Worm (Caenorhabditis elegans) whole organism, young adult: ENCODE measurements around the gene JC8.16.

ENCODE experiments used
- D2030.7 ChIP-seq: fragments of 200-800 bp; sonication (Bioruptor generic); IDR thresholded peaks from 2 replicates; pipeline ENCODE4 v1.3.6; 2022; ENCODE audit warnings: missing genetic modification reagents, missing genetic modification characterization, missing compliant biosample characterization
- F39B2.1 ChIP-seq: fragments of 200-800 bp; sonication (Bioruptor generic); IDR thresholded peaks from 2 replicates; pipeline ENCODE4 v1.3.6; 2022; ENCODE audit warnings: missing genetic modification reagents, missing genetic modification characterization, missing compliant biosample characterization
- K12H6.12 ChIP-seq: fragments of 200-800 bp; sonication (Bioruptor generic); optimal IDR thresholded peaks from 2 replicates; lab custom pipeline; 2018; ENCODE audit warnings: mild to moderate bottlenecking, missing genetic modification characterization, missing compliant biosample characterization
- Y53G8AR.9 ChIP-seq: fragments of 200-800 bp; sonication (Bioruptor generic); conservative IDR thresholded peaks from 2 replicates; pipeline ENCODE4 v1.3.6; 2022; ENCODE audit warnings: missing genetic modification reagents, missing genetic modification characterization, missing compliant biosample characterization
- Y67H2A.10 ChIP-seq: fragments of 200-800 bp; sonication (Bioruptor generic); conservative IDR thresholded peaks from 2 replicates; pipeline ENCODE4 v1.3.6; 2022; ENCODE audit warnings: missing genetic modification reagents, missing genetic modification characterization, missing compliant biosample characterization
- Y79H2A.3 ChIP-seq: fragments of 200-800 bp; sonication (Bioruptor generic); conservative IDR thresholded peaks from 2 replicates; pipeline ENCODE4 v1.3.6; 2022; ENCODE audit warnings: missing genetic modification reagents, missing genetic modification characterization, missing compliant biosample characterization
- ZK185.1 ChIP-seq: sonication (generic microtip); optimal IDR thresholded peaks from 2 replicates; lab custom pipeline; 2016; ENCODE audit warnings: mild to moderate bottlenecking, missing genetic modification characterization, missing compliant biosample characterization; ENCODE audit not compliant: poor library complexity, severe bottlenecking
- atf-7 ChIP-seq: sonication (generic microtip); optimal IDR thresholded peaks from 2 replicates; lab custom pipeline; 2017; ENCODE audit warnings: mild to moderate bottlenecking, missing genetic modification characterization, missing compliant biosample characterization
- attf-3 ChIP-seq: fragments of 200-800 bp; sonication (Bioruptor generic); conservative IDR thresholded peaks from 2 replicates; pipeline ENCODE4 v1.3.6; 2022; ENCODE audit warnings: missing genetic modification reagents, missing genetic modification characterization, missing compliant biosample characterization
- attf-5 ChIP-seq: fragments of 200-800 bp; sonication (Bioruptor generic); optimal IDR thresholded peaks from 2 replicates; lab custom pipeline; 2018; ENCODE audit warnings: mild to moderate bottlenecking, missing genetic modification characterization, missing compliant biosample characterization
- ceh-100 ChIP-seq: fragments of 200-800 bp; sonication (Bioruptor generic); IDR thresholded peaks from 2 replicates; pipeline ENCODE4 v1.3.6; 2022; ENCODE audit warnings: missing genetic modification reagents, missing genetic modification characterization, missing compliant biosample characterization
- ceh-27 ChIP-seq: fragments of 200-800 bp; sonication (Bioruptor generic); optimal IDR thresholded peaks from 2 replicates; lab custom pipeline; 2018; ENCODE audit warnings: mild to moderate bottlenecking, missing genetic modification characterization, moderate library complexity, missing compliant biosample characterization
- ceh-91 ChIP-seq: fragments of 200-800 bp; sonication (Bioruptor generic); IDR thresholded peaks from 2 replicates; pipeline ENCODE4 v1.3.6; 2022; ENCODE audit warnings: missing genetic modification reagents, missing genetic modification characterization, missing compliant biosample characterization
- chd-7 ChIP-seq: sonication (generic microtip); optimal IDR thresholded peaks from 2 replicates; lab custom pipeline; 2016; ENCODE audit warnings: mild to moderate bottlenecking, missing genetic modification characterization, moderate library complexity, missing compliant biosample characterization
- dox-1 ChIP-seq: fragments of 200-800 bp; sonication (Bioruptor generic); IDR thresholded peaks from 2 replicates; pipeline ENCODE4 v1.3.6; 2022; ENCODE audit warnings: missing genetic modification reagents, missing genetic modification characterization, missing compliant biosample characterization
- dpff-1 ChIP-seq: sonication (generic microtip); optimal IDR thresholded peaks from 2 replicates; lab custom pipeline; 2017; ENCODE audit warnings: mild to moderate bottlenecking, missing genetic modification characterization, missing compliant biosample characterization
- egl-44 ChIP-seq: fragments of 200-800 bp; sonication (Bioruptor generic); IDR thresholded peaks from 2 replicates; pipeline ENCODE4 v1.3.6; 2022; ENCODE audit warnings: missing genetic modification reagents, missing genetic modification characterization, missing compliant biosample characterization
- ets-4 ChIP-seq: fragments of 200-800 bp; sonication (Bioruptor generic); optimal IDR thresholded peaks from 2 replicates; lab custom pipeline; 2018; ENCODE audit warnings: mild to moderate bottlenecking, missing genetic modification characterization, missing compliant biosample characterization
- fkh-3 ChIP-seq: sonication (generic microtip); optimal IDR thresholded peaks from 2 replicates; lab custom pipeline; 2016; ENCODE audit warnings: mild to moderate bottlenecking, missing genetic modification characterization, missing compliant biosample characterization
- him-1 ChIP-seq: sonication (generic microtip); optimal IDR thresholded peaks from 2 replicates; lab custom pipeline; 2016; ENCODE audit warnings: missing genotype, missing genetic modification reagents, missing genetic modification characterization, missing compliant biosample characterization
- hlh-12 ChIP-seq: sonication (generic microtip); optimal IDR thresholded peaks from 2 replicates; lab custom pipeline; 2016; ENCODE audit warnings: missing genetic modification characterization, missing compliant biosample characterization
- hmg-20 ChIP-seq: fragments of 200-800 bp; sonication (Bioruptor generic); IDR thresholded peaks from 2 replicates; pipeline ENCODE4 v1.3.6; 2022; ENCODE audit warnings: missing genetic modification reagents, missing genetic modification characterization, missing compliant biosample characterization
- hrde-1 ChIP-seq: sonication (generic microtip); optimal IDR thresholded peaks from 2 replicates; lab custom pipeline; 2016; ENCODE audit warnings: missing genetic modification characterization, mild to moderate bottlenecking, missing compliant biosample characterization, moderate library complexity, missing genotype, missing genetic modification reagents, borderline replicate concordance
- hsf-1 ChIP-seq: fragments of 200-800 bp; sonication (Bioruptor generic); IDR thresholded peaks from 2 replicates; pipeline ENCODE4 v1.3.6; 2022; ENCODE audit warnings: missing genetic modification reagents, missing genetic modification characterization, missing compliant biosample characterization
- lag-1 ChIP-seq: fragments of 200-800 bp; sonication (Bioruptor generic); IDR thresholded peaks from 2 replicates; pipeline ENCODE4 v1.3.6; 2022; ENCODE audit warnings: missing genetic modification reagents, missing genetic modification characterization, missing compliant biosample characterization
- let-607 ChIP-seq, 2 experiments: fragments of 200-800 bp in 1 of 2; sonication (Bioruptor generic) in 1 of 2; sonication (generic microtip) in 1 of 2; optimal IDR thresholded peaks; 2 replicates each; lab custom pipeline; 2016 to 2018; ENCODE audit warnings: mild to moderate bottlenecking in 2 of 2, missing compliant biosample characterization in 2 of 2, missing genetic modification characterization in 2 of 2, moderate library complexity in 2 of 2, missing genotype in 1 of 2
- lin-26 ChIP-seq: fragments of 200-800 bp; sonication (Bioruptor generic); IDR thresholded peaks from 2 replicates; pipeline ENCODE4 v1.3.6; 2022; ENCODE audit warnings: missing genetic modification reagents, missing genetic modification characterization, missing compliant biosample characterization
- lin-35 ChIP-seq, 3 experiments: fragments of 150-350 bp in 2 of 3; sonication (generic microtip) in 1 of 3; optimal IDR thresholded peaks; 2 replicates each; lab custom pipeline; 2014 to 2018; ENCODE audit warnings: missing biosample characterization in 3 of 3, missing genetic modification characterization in 3 of 3, missing genetic modification reagents in 3 of 3
- madf-10 ChIP-seq: sonication (generic microtip); optimal IDR thresholded peaks from 2 replicates; lab custom pipeline; 2016; ENCODE audit warnings: mild to moderate bottlenecking, missing genetic modification characterization, missing compliant biosample characterization
- madf-3 ChIP-seq: fragments of 200-800 bp; sonication (Bioruptor generic); IDR thresholded peaks from 2 replicates; pipeline ENCODE4 v1.3.6; 2022; ENCODE audit warnings: missing genetic modification reagents, missing genetic modification characterization, missing compliant biosample characterization
- mcd-1 ChIP-seq: fragments of 200-800 bp; sonication (Bioruptor generic); IDR thresholded peaks from 2 replicates; pipeline ENCODE4 v1.3.6; 2022; ENCODE audit warnings: missing genetic modification reagents, missing genetic modification characterization, missing compliant biosample characterization
- mel-28 ChIP-seq: sonication (generic microtip); optimal IDR thresholded peaks from 2 replicates; lab custom pipeline; 2016; ENCODE audit warnings: borderline replicate concordance, mild to moderate bottlenecking, missing genetic modification characterization, missing compliant biosample characterization
- mxl-1 ChIP-seq: sonication (generic microtip); optimal IDR thresholded peaks from 2 replicates; lab custom pipeline; 2016; ENCODE audit warnings: missing genetic modification characterization, missing compliant biosample characterization
- nhr-27 ChIP-seq: fragments of 200-800 bp; sonication (Bioruptor generic); optimal IDR thresholded peaks from 2 replicates; lab custom pipeline; 2018; ENCODE audit warnings: mild to moderate bottlenecking, missing genetic modification characterization, moderate library complexity, missing compliant biosample characterization
- rec-8 ChIP-seq, 2 experiments: sonication (generic microtip); optimal IDR thresholded peaks; 2 replicates each; lab custom pipeline; 2016; ENCODE audit warnings: mild to moderate bottlenecking in 2 of 2, missing genetic modification characterization in 2 of 2, missing genetic modification reagents in 2 of 2, missing genotype in 2 of 2, missing biosample characterization in 1 of 2, missing compliant biosample characterization in 1 of 2, moderate library complexity in 1 of 2
- repo-1 ChIP-seq: sonication (generic microtip); optimal IDR thresholded peaks from 2 replicates; lab custom pipeline; 2017; ENCODE audit warnings: mild to moderate bottlenecking, missing genetic modification characterization, missing compliant biosample characterization
- sea-2 ChIP-seq: fragments of 200-800 bp; sonication (Bioruptor generic); IDR thresholded peaks from 2 replicates; pipeline ENCODE4 v1.3.6; 2022; ENCODE audit warnings: missing genetic modification characterization, missing compliant biosample characterization
- snpc-1.1 ChIP-seq: sonication (generic microtip); optimal IDR thresholded peaks from 2 replicates; lab custom pipeline; 2017; ENCODE audit warnings: missing genetic modification characterization, mild to moderate bottlenecking, missing compliant biosample characterization, antibody characterized with exemption, moderate library complexity, missing genotype, missing genetic modification reagents; ENCODE audit not compliant: insufficient read depth
- somi-1 ChIP-seq: fragments of 200-800 bp; sonication (Bioruptor generic); optimal IDR thresholded peaks from 2 replicates; lab custom pipeline; 2018; ENCODE audit warnings: mild to moderate bottlenecking, missing genetic modification characterization, missing compliant biosample characterization
- xnd-1 ChIP-seq: sonication (generic microtip); optimal IDR thresholded peaks from 2 replicates; lab custom pipeline; 2016; ENCODE audit warnings: missing genotype, missing genetic modification reagents, missing genetic modification characterization, missing compliant biosample characterization
- zim-3 ChIP-seq: sonication (generic microtip); optimal IDR thresholded peaks from 2 replicates; lab custom pipeline; 2017; ENCODE audit warnings: mild to moderate bottlenecking, missing genetic modification characterization, moderate library complexity, missing compliant biosample characterization
- ztf-18 ChIP-seq: sonication (generic microtip); optimal IDR thresholded peaks from 2 replicates; lab custom pipeline; 2016; ENCODE audit warnings: missing genotype, mild to moderate bottlenecking, missing genetic modification characterization, missing compliant biosample characterization

Gene JC8.16

ce11 chrIV:13258872-13259271, at the start of gene JC8.16:
JC8.16 (plus strand) TSS chrIV:13259172.
- TF ChIP-seq F39B2.1 (GFP tag; lab: Robert Waterston, UW) (no peak), Y67H2A.10 (GFP tag; lab: Robert Waterston, UW) (no peak), ZK185.1 (no peak), zim-3 (tag; lab: Kevin White, UChicago) (no peak), xnd-1 (no peak), snpc-1.1 (no peak), D2030.7 (GFP tag; lab: Robert Waterston, UW) (no peak), ceh-27 (GFP tag; lab: Kevin White, UChicago) (no peak), hsf-1 (GFP tag; lab: Robert Waterston, UW) (no peak), hrde-1 (tag; lab: Kevin White, UChicago) (no peak), madf-3 (GFP tag; lab: Robert Waterston, UW) (no peak), ztf-18 (tag; lab: Kevin White, UChicago) (no peak), hlh-12 (tag; lab: Kevin White, UChicago) (no peak), attf-5 (no peak), lin-35 (GFP tag; optimal IDR thresholded peaks at IDR 0.05; lab: Kevin White, UChicago) (no peak), egl-44 (GFP tag; lab: Robert Waterston, UW) (no peak), repo-1 (tag; lab: Kevin White, UChicago) (no peak), let-607 (tag; optimal IDR thresholded peaks at IDR 0.05; lab: Kevin White, UChicago) (no peak), fkh-3 (tag; lab: Kevin White, UChicago) (no peak)
- TF ChIP-seq, all 124 proteins: peak for 0

- TF ChIP-seq fkh-3 (tag; lab: Kevin White, UChicago) (no peak), attf-3 (GFP tag; lab: Robert Waterston, UW) (no peak), Y53G8AR.9 (GFP tag; lab: Robert Waterston, UW) (no peak), ceh-27 (GFP tag; lab: Kevin White, UChicago) (no peak), hlh-12 (tag; lab: Kevin White, UChicago) (no peak), K12H6.12 (no peak), lin-26 (GFP tag; lab: Robert Waterston, UW) (no peak), mcd-1 (GFP tag; lab: Robert Waterston, UW) (no peak), madf-10 (tag; lab: Kevin White, UChicago) (no peak), hmg-20 (GFP tag; lab: Robert Waterston, UW) (no peak)
Observed at ce11 chrIV:13209566-13209965, 49.4 kb upstream of the JC8.16 start, which contains the start of gene C48D1.9. C48D1.9 (minus strand) TSS chrIV:13209666.

- TF ChIP-seq sea-2 (GFP tag; lab: Robert Waterston, UW): no peak
- TF ChIP-seq ceh-27 (GFP tag; lab: Kevin White, UChicago): no peak
- TF ChIP-seq dox-1 (GFP tag; lab: Robert Waterston, UW): no peak
Observed at ce11 chrIV:13214466-13214865, 44.5 kb upstream of the JC8.16 start, which contains the start of gene cho-1. cho-1 (minus strand) TSS chrIV:13214566.

ce11 chrIV:13220594-13220993, 38.4 kb upstream of the JC8.16 start:
- no peak for TF ChIP-seq ceh-100 (GFP tag; lab: Robert Waterston, UW)
- no peak for TF ChIP-seq him-1 (tag; lab: Kevin White, UChicago)
- TF ChIP-seq somi-1: no peak
- no peak for TF ChIP-seq mel-28
- TF ChIP-seq attf-3 (GFP tag; lab: Robert Waterston, UW): no peak
- TF ChIP-seq rec-8 (tag; optimal IDR thresholded peaks at IDR 0.05; lab: Kevin White, UChicago): no peak
- TF ChIP-seq lag-1: no peak
- TF ChIP-seq nhr-27 (tag; lab: Kevin White, UChicago): no peak
- no peak for TF ChIP-seq mxl-1
- TF ChIP-seq chd-7: no peak
- TF ChIP-seq Y79H2A.3 (GFP tag; lab: Robert Waterston, UW): no peak
- TF ChIP-seq atf-7 (tag; lab: Kevin White, UChicago): no peak
- no peak for TF ChIP-seq ceh-91 (GFP tag; lab: Robert Waterston, UW)
- TF ChIP-seq dpff-1 (tag; lab: Kevin White, UChicago): no peak
- no peak for TF ChIP-seq ets-4 (GFP tag; lab: Kevin White, UChicago)
- TF ChIP-seq snpc-1.1: no peak
